Fruit fly (Drosophila melanogaster) whole organism, embryonic: ENCODE measurements around the gene CG5326.

Source experiments
- Antp ChIP-seq: fragments of 200-800 bp; sonication (Bioruptor generic); optimal IDR thresholded peaks from 3 replicates; lab custom pipeline; 2016; ENCODE audit warnings: missing biosample characterization, missing genetic modification characterization
- Atf-2 ChIP-seq: fragments of 200-800 bp; sonication (Bioruptor generic); optimal IDR thresholded peaks from 2 replicates; lab custom pipeline; 2016; ENCODE audit warnings: missing biosample characterization, missing genetic modification characterization
- Atf6 ChIP-seq: fragments of 200-800 bp; sonication (Bioruptor generic); IDR thresholded peaks from 2 replicates; pipeline ENCODE4 v1.3.6; 2022; ENCODE audit warnings: missing biosample characterization, missing genetic modification characterization
- CG10147 ChIP-seq: fragments of 200-800 bp; sonication (Bioruptor generic); optimal IDR thresholded peaks from 2 replicates; lab custom pipeline; 2019; ENCODE audit warnings: missing biosample characterization, mild to moderate bottlenecking, missing genetic modification characterization, moderate library complexity
- CG11723 ChIP-seq: fragments of 200-800 bp; sonication (Bioruptor generic); optimal IDR thresholded peaks from 2 replicates; lab custom pipeline; 2017; ENCODE audit warnings: missing biosample characterization, mild to moderate bottlenecking, missing genetic modification characterization
- CG2120 ChIP-seq: fragments of 200-800 bp; sonication (Bioruptor generic); optimal IDR thresholded peaks from 3 replicates; lab custom pipeline; 2016; ENCODE audit warnings: missing biosample characterization, missing genetic modification characterization
- CG3065 ChIP-seq: fragments of 200-800 bp; sonication (Bioruptor generic); optimal IDR thresholded peaks from 2 replicates; lab custom pipeline; 2016; ENCODE audit warnings: missing biosample characterization, missing genetic modification characterization
- CG7963 ChIP-seq: fragments of 200-800 bp; sonication (Bioruptor generic); IDR thresholded peaks from 3 replicates; pipeline ENCODE4 v1.3.6; 2022; ENCODE audit warnings: missing biosample characterization, missing genetic modification characterization; ENCODE audit not compliant: partially characterized antibody
- CkIIα-i1 ChIP-seq: fragments of 200-800 bp; sonication (Bioruptor generic); IDR thresholded peaks from 2 replicates; pipeline ENCODE4 v1.3.6; 2022; ENCODE audit warnings: missing biosample characterization, missing genetic modification characterization
- D19A ChIP-seq: fragments of 200-800 bp; optimal IDR thresholded peaks from 3 replicates; lab custom pipeline; 2019; ENCODE audit warnings: missing biosample characterization, mild to moderate bottlenecking, missing genetic modification characterization, moderate library complexity
- Ets65A ChIP-seq: fragments of 200-800 bp; sonication (Bioruptor generic); peaks from one replicate; lab custom pipeline; 2016; ENCODE audit warnings: missing biosample characterization, missing genetic modification characterization
- HLH4C ChIP-seq: fragments of 200-800 bp; sonication (Bioruptor generic); IDR thresholded peaks from 3 replicates; pipeline ENCODE4 v1.3.6; 2022; ENCODE audit warnings: missing biosample characterization, missing genetic modification characterization; ENCODE audit not compliant: partially characterized antibody
- MBD-R2 ChIP-seq: fragments of 200-800 bp; sonication (Bioruptor generic); IDR thresholded peaks from 2 replicates; pipeline ENCODE4 v1.3.6; 2022; ENCODE audit warnings: missing biosample characterization, missing genetic modification characterization
- Oaz ChIP-seq: fragments of 200-800 bp; sonication (Bioruptor generic); IDR thresholded peaks from 2 replicates; pipeline ENCODE4 v1.3.6; 2022; ENCODE audit warnings: missing biosample characterization, missing genetic modification characterization
- bcd ChIP-seq: fragments of 200-800 bp; sonication (Bioruptor generic); optimal IDR thresholded peaks from 2 replicates; lab custom pipeline; 2017; ENCODE audit warnings: missing biosample characterization, mild to moderate bottlenecking, missing genetic modification characterization
- cas ChIP-seq: fragments of 200-800 bp; sonication (Bioruptor generic); IDR thresholded peaks from 2 replicates; pipeline ENCODE4 v1.3.6; 2022; ENCODE audit warnings: missing biosample characterization, missing genetic modification characterization
- disco-r ChIP-seq: fragments of 200-800 bp; sonication (Bioruptor generic); optimal IDR thresholded peaks from 2 replicates; lab custom pipeline; 2016; ENCODE audit warnings: missing biosample characterization, missing genetic modification characterization
- dm ChIP-seq: fragments of 200-800 bp; sonication (Bioruptor generic); optimal IDR thresholded peaks from 3 replicates; lab custom pipeline; 2016; ENCODE audit warnings: missing biosample characterization, missing genetic modification characterization
- rib ChIP-seq: fragments of 200-800 bp; sonication (Bioruptor generic); IDR thresholded peaks from 2 replicates; pipeline ENCODE4 v1.3.6; 2022; ENCODE audit warnings: missing biosample characterization, missing genetic modification characterization

The CG5326 gene

dm6 chr3R:22487037-22487492 lies 52.7 kb downstream of the CG5326 start, which contains the start of gene Pfdn5 (continued):
- TF ChIP-seq CkIIα-i1 (GFP tag; lab: Robert Waterston, UW) (no peak), Atf6 (GFP tag; lab: Robert Waterston, UW) (no peak), Antp (GFP tag; lab: Kevin White, UChicago) (peak; percentile 1), HLH4C (GFP tag; lab: Robert Waterston, UW) (peak; percentile 93), CG2120 (GFP tag; lab: Kevin White, UChicago) (peak; percentile 49), cas (GFP tag; lab: Robert Waterston, UW) (no peak), MBD-R2 (GFP tag; lab: Robert Waterston, UW) (peak; percentile 89), dm (GFP tag; lab: Kevin White, UChicago) (peak; percentile 73), rib (GFP tag; lab: Robert Waterston, UW) (0 out of 2 replicates have a peak, but pooled peaks have one; percentile 37), CG7963 (GFP tag; lab: Robert Waterston, UW) (peak; percentile 89), disco-r (GFP tag; lab: Kevin White, UChicago) (no peak), CG11723 (GFP tag; lab: Kevin White, UChicago) (no peak)

- TF ChIP-seq D19A = no peak
- TF ChIP-seq Atf-2 = no peak
- no peak for TF ChIP-seq bcd (GFP tag; lab: Kevin White, UChicago)
- no peak for TF ChIP-seq Oaz (GFP tag; lab: Robert Waterston, UW)
- no peak for TF ChIP-seq CG10147 (GFP tag; lab: Kevin White, UChicago)
- TF ChIP-seq Ets65A (GFP tag; lab: Kevin White, UChicago) = peak; percentile 92
- TF ChIP-seq CG3065 (GFP tag; lab: Kevin White, UChicago) = no peak
These were observed 56.2 kb downstream of the CG5326 start for dm6 chr3R:22483537-22483936.
